Fruit fly (Drosophila melanogaster): ENCODE measurements around the gene Uch-L5.

Uch-L5 gene

dm6 chr3L:9451522-9452118, 25.1 kb downstream of the Uch-L5 start, which contains the start of the genes CG3448 and ghi (continued):
- no peak for TF ChIP-seq esg (GFP tag; conservative IDR thresholded peaks at IDR 0.05)
- TF ChIP-seq slou (GFP tag; optimal IDR thresholded peaks at IDR 0.05), result peak; percentile 34
- TF ChIP-seq Sin3A (optimal IDR thresholded peaks at IDR 0.05), result no peak
- TF ChIP-seq CG34422 (GFP tag; IDR thresholded peaks at IDR 0.05), result peak; percentile 58; the same call in 1 of the 3 replicates
- TF ChIP-seq Oaz (GFP tag; IDR thresholded peaks at IDR 0.05), result no peak
- peak; percentile 70 for TF ChIP-seq CG2120 (GFP tag; optimal IDR thresholded peaks at IDR 0.05)
- TF ChIP-seq CG15601 (tag; optimal IDR thresholded peaks at IDR 0.05), result peak; percentile 45
- TF ChIP-seq ATbp (GFP tag; optimal IDR thresholded peaks at IDR 0.05), result no peak
- peak; percentile 31 for TF ChIP-seq cad (GFP tag; optimal IDR thresholded peaks at IDR 0.05)
- peak; percentile 48; the same call in 1 of the 2 replicates for TF ChIP-seq inv (GFP tag; IDR thresholded peaks at IDR 0.05; ENCODE audit: partially characterized antibody)
- no peak for TF ChIP-seq cg (GFP tag; optimal IDR thresholded peaks at IDR 0.05)
- peak in 1 of 3 experiments; percentile 39 for TF ChIP-seq Stat92E (GFP tag; optimal IDR thresholded peaks at IDR 0.05)
- TF ChIP-seq Rfx (GFP tag; IDR thresholded peaks at IDR 0.05), result peak; percentile 64
- TF ChIP-seq CG12391 (tag; optimal IDR thresholded peaks at IDR 0.05), result peak; percentile 57
- TF ChIP-seq pum (GFP tag; optimal IDR thresholded peaks at IDR 0.05), result peak; percentile 11
- peak; percentile 36 for TF ChIP-seq CG5245 (GFP tag; optimal IDR thresholded peaks at IDR 0.05)
- TF ChIP-seq mld (GFP tag; IDR thresholded peaks at IDR 0.05; ENCODE audit: partially characterized antibody), result no peak
- TF ChIP-seq bcd (GFP tag; optimal IDR thresholded peaks at IDR 0.05), result peak; percentile 56
- peak; percentile 45 for TF ChIP-seq D19A (tag; optimal IDR thresholded peaks at IDR 0.05)
- peak; percentile 43; the same call in 1 of the 2 replicates for TF ChIP-seq ranshi (GFP tag; IDR thresholded peaks at IDR 0.05)
- TF ChIP-seq CG4404 (GFP tag; IDR thresholded peaks at IDR 0.05), result peak; percentile 49; the same call in 1 of the 2 replicates
- TF ChIP-seq CG4617 (GFP tag; optimal IDR thresholded peaks at IDR 0.05; ENCODE audit: borderline replicate concordance), result peak; percentile 50
- peak; percentile 24 for TF ChIP-seq chn (GFP tag; optimal IDR thresholded peaks at IDR 0.05)
- peak; percentile 87 for TF ChIP-seq abd-A (tag; optimal IDR thresholded peaks at IDR 0.05)
- no peak for TF ChIP-seq CG12219 (GFP tag; optimal IDR thresholded peaks at IDR 0.05)
- TF ChIP-seq seq (GFP tag; IDR thresholded peaks at IDR 0.05), result no peak
- TF ChIP-seq CG8290 (GFP tag; optimal IDR thresholded peaks at IDR 0.05), result peak; percentile 3
- TF ChIP-seq CG8290 (tag; optimal IDR thresholded peaks at IDR 0.05), result peak in 1 of 2 experiments; percentile 65
- peak; percentile 39 for TF ChIP-seq CG10979 (tag; optimal IDR thresholded peaks at IDR 0.05)
- no peak for TF ChIP-seq CG11093 (GFP tag; IDR thresholded peaks at IDR 0.05)
- TF ChIP-seq caup (GFP tag; optimal IDR thresholded peaks at IDR 0.05; ENCODE audit: severe bottlenecking), result peak; percentile 33
- TF ChIP-seq CG10959 (GFP tag; IDR thresholded peaks at IDR 0.05), result no peak
- no peak for TF ChIP-seq toy (GFP tag; IDR thresholded peaks at IDR 0.05)
- TF ChIP-seq sug (tag; optimal IDR thresholded peaks at IDR 0.05), result peak; percentile 23
- TF ChIP-seq Fer1 (GFP tag; optimal IDR thresholded peaks at IDR 0.05), result peak; percentile 82
- TF ChIP-seq Mes4 (GFP tag; optimal IDR thresholded peaks at IDR 0.05), result no peak
- TF ChIP-seq zfh1 (GFP tag; IDR thresholded peaks at IDR 0.05), result peak; percentile 67
- TF ChIP-seq CG10565 (GFP tag; optimal IDR thresholded peaks at IDR 0.05), result no peak
- TF ChIP-seq al (GFP tag; IDR thresholded peaks at IDR 0.05), result peak; percentile 59; the same call in 1 of the 2 replicates
- no peak for TF ChIP-seq yki (optimal IDR thresholded peaks at IDR 0.05)
- TF ChIP-seq CG18599 (GFP tag; optimal IDR thresholded peaks at IDR 0.05), result peak; percentile 81
- TF ChIP-seq fd96Cb (tag; optimal IDR thresholded peaks at IDR 0.05), result peak; percentile 32
- no peak for TF ChIP-seq Nf-YB (GFP tag; optimal IDR thresholded peaks at IDR 0.05)
- peak; percentile 42 for TF ChIP-seq Xbp1 (GFP tag; optimal IDR thresholded peaks at IDR 0.05)
- peak; percentile 35 for TF ChIP-seq CTCF (GFP tag; optimal IDR thresholded peaks at IDR 0.05)
- TF ChIP-seq HLH4C (GFP tag; IDR thresholded peaks at IDR 0.05; ENCODE audit: partially characterized antibody), result peak; percentile 84
- peak; percentile 61 for TF ChIP-seq Dp (GFP tag; optimal IDR thresholded peaks at IDR 0.05)
- TF ChIP-seq tll (GFP tag; optimal IDR thresholded peaks at IDR 0.05), result no peak
- TF ChIP-seq Ptx1 (GFP tag; IDR thresholded peaks at IDR 0.05), result peak; percentile 58
- peak; percentile 52 for TF ChIP-seq Meics (GFP tag; optimal IDR thresholded peaks at IDR 0.05)
- TF ChIP-seq h (optimal IDR thresholded peaks at IDR 0.05), result no peak
